Fruit fly (Drosophila melanogaster) whole organism, prepupa: ENCODE results near the gene eIF4EHP.

Experiments used
- Blimp-1 ChIP-seq: fragments of 200-800 bp; sonication (Bioruptor generic); optimal IDR thresholded peaks from 3 replicates; lab custom pipeline; 2017; ENCODE audit warnings: missing biosample characterization, missing genetic modification characterization, mild to moderate bottlenecking, moderate library complexity, missing genetic modification reagents
- CG11294 ChIP-seq: fragments of 200-800 bp; sonication (Bioruptor generic); IDR thresholded peaks from 2 replicates; pipeline ENCODE4 v1.3.6; 2022; ENCODE audit warnings: missing biosample characterization, missing genetic modification characterization
- CG11762 ChIP-seq: fragments of 200-800 bp; sonication (Bioruptor generic); optimal IDR thresholded peaks from 3 replicates; lab custom pipeline; 2016; ENCODE audit warnings: missing biosample characterization, missing genetic modification characterization; ENCODE audit not compliant: insufficient read depth
- CG11902 ChIP-seq: fragments of 200-800 bp; sonication (Bioruptor generic); optimal IDR thresholded peaks from 3 replicates; lab custom pipeline; 2016; ENCODE audit warnings: missing biosample characterization, missing genetic modification characterization
- CG15336 ChIP-seq: fragments of 200-800 bp; sonication (Bioruptor generic); IDR thresholded peaks from 2 replicates; pipeline ENCODE4 v1.3.6; 2022; ENCODE audit warnings: missing biosample characterization, missing genetic modification characterization
- CG1621 ChIP-seq: fragments of 200-800 bp; sonication (Bioruptor generic); optimal IDR thresholded peaks from 3 replicates; lab custom pipeline; 2018; ENCODE audit warnings: missing biosample characterization, mild to moderate bottlenecking, missing genetic modification characterization
- CG16779 ChIP-seq: fragments of 200-800 bp; sonication (Bioruptor generic); optimal IDR thresholded peaks from 3 replicates; lab custom pipeline; 2017; ENCODE audit warnings: missing biosample characterization, mild to moderate bottlenecking, missing genetic modification characterization
- CG32006 ChIP-seq: fragments of 200-800 bp; sonication (Bioruptor generic); optimal IDR thresholded peaks from 3 replicates; lab custom pipeline; 2017; ENCODE audit warnings: missing biosample characterization, mild to moderate bottlenecking, missing genetic modification characterization
- CG34406 ChIP-seq: fragments of 200-800 bp; sonication (Bioruptor generic); optimal IDR thresholded peaks from 3 replicates; lab custom pipeline; 2016; ENCODE audit warnings: missing biosample characterization, missing genetic modification characterization
- CG3919 ChIP-seq: fragments of 200-800 bp; sonication (Bioruptor generic); optimal IDR thresholded peaks from 3 replicates; lab custom pipeline; 2016; ENCODE audit warnings: missing biosample characterization, missing genetic modification characterization
- CG6792 ChIP-seq: fragments of 200-800 bp; sonication (Bioruptor generic); optimal IDR thresholded peaks from 3 replicates; lab custom pipeline; 2016; ENCODE audit warnings: missing biosample characterization, missing genetic modification characterization
- CG6808 ChIP-seq: fragments of 200-800 bp; sonication (Bioruptor generic); optimal IDR thresholded peaks from 3 replicates; lab custom pipeline; 2017; ENCODE audit warnings: missing biosample characterization, missing genetic modification characterization, mild to moderate bottlenecking, moderate library complexity, missing genetic modification reagents
- CG6854 ChIP-seq: fragments of 200-800 bp; sonication (Bioruptor generic); optimal IDR thresholded peaks from 2 replicates; lab custom pipeline; 2017; ENCODE audit warnings: missing biosample characterization, mild to moderate bottlenecking, missing genetic modification characterization
- CG8119 ChIP-seq: fragments of 200-800 bp; sonication (Bioruptor generic); IDR thresholded peaks from 3 replicates; pipeline ENCODE4 v1.3.6; 2022; ENCODE audit warnings: missing biosample characterization, missing genetic modification characterization
- CG8319 ChIP-seq: fragments of 200-800 bp; sonication (Bioruptor generic); optimal IDR thresholded peaks from 3 replicates; lab custom pipeline; 2016; ENCODE audit warnings: missing biosample characterization, missing genetic modification characterization
- CG8632 ChIP-seq: fragments of 200-800 bp; sonication (Bioruptor generic); optimal IDR thresholded peaks from 3 replicates; lab custom pipeline; 2016; ENCODE audit warnings: missing biosample characterization, missing genetic modification characterization
- CG9139 ChIP-seq: fragments of 200-800 bp; sonication (Bioruptor generic); optimal IDR thresholded peaks from 3 replicates; lab custom pipeline; 2017; ENCODE audit warnings: missing biosample characterization, mild to moderate bottlenecking, missing genetic modification characterization
- Eip75B ChIP-seq: fragments of 200-800 bp; sonication (Bioruptor generic); optimal IDR thresholded peaks from 3 replicates; lab custom pipeline; 2016; ENCODE audit warnings: missing biosample characterization, missing genetic modification characterization
- Eip78C ChIP-seq: fragments of 200-800 bp; sonication (Bioruptor generic); peaks from one replicate; lab custom pipeline; 2016; ENCODE audit warnings: missing biosample characterization, missing genetic modification characterization
- Eip93F ChIP-seq: fragments of 200-800 bp; sonication (Bioruptor generic); optimal IDR thresholded peaks from 2 replicates; lab custom pipeline; 2016; ENCODE audit warnings: missing biosample characterization, mild to moderate bottlenecking, missing genetic modification characterization
- Ets96B ChIP-seq: fragments of 200-800 bp; optimal IDR thresholded peaks from 2 replicates; lab custom pipeline; 2019; ENCODE audit warnings: missing biosample characterization, mild to moderate bottlenecking, missing genetic modification characterization, moderate library complexity
- Gug ChIP-seq: fragments of 200-800 bp; sonication (Bioruptor generic); IDR thresholded peaks from 2 replicates; pipeline ENCODE4 v1.3.6; 2022; ENCODE audit warnings: missing biosample characterization, missing genetic modification characterization
- Hr39 ChIP-seq: fragments of 200-800 bp; sonication (Bioruptor generic); optimal IDR thresholded peaks from 2 replicates; lab custom pipeline; 2016; ENCODE audit warnings: missing biosample characterization, missing genetic modification characterization
- Hr4 ChIP-seq: fragments of 200-800 bp; sonication (Bioruptor generic); optimal IDR thresholded peaks from 3 replicates; lab custom pipeline; 2016; ENCODE audit warnings: missing biosample characterization, missing genetic modification characterization
- Met ChIP-seq: fragments of 200-800 bp; sonication (Bioruptor generic); optimal IDR thresholded peaks from 3 replicates; lab custom pipeline; 2016; ENCODE audit warnings: missing biosample characterization, missing genetic modification characterization
- Smox ChIP-seq: fragments of 200-800 bp; sonication (Bioruptor generic); optimal IDR thresholded peaks from 3 replicates; lab custom pipeline; 2016; ENCODE audit warnings: missing biosample characterization, missing genetic modification characterization
- Sox102F ChIP-seq: fragments of 200-800 bp; sonication (Bioruptor generic); optimal IDR thresholded peaks from 2 replicates; lab custom pipeline; 2016; ENCODE audit warnings: missing biosample characterization, mild to moderate bottlenecking, missing genetic modification characterization
- Sox15 ChIP-seq: fragments of 200-800 bp; sonication (Bioruptor generic); optimal IDR thresholded peaks from 3 replicates; lab custom pipeline; 2016; ENCODE audit warnings: missing biosample characterization, missing genetic modification characterization
- achi ChIP-seq: fragments of 200-800 bp; sonication (Bioruptor generic); optimal IDR thresholded peaks from 3 replicates; lab custom pipeline; 2016; ENCODE audit warnings: missing biosample characterization, missing genetic modification characterization
- cyc ChIP-seq: fragments of 200-800 bp; sonication (Bioruptor generic); optimal IDR thresholded peaks from 3 replicates; lab custom pipeline; 2016; ENCODE audit warnings: missing biosample characterization, missing genetic modification characterization
- dsx ChIP-seq: fragments of 200-800 bp; optimal IDR thresholded peaks from 3 replicates; lab custom pipeline; 2019; ENCODE audit warnings: missing biosample characterization, mild to moderate bottlenecking, missing genetic modification characterization, moderate library complexity; ENCODE audit not compliant: poor library complexity, severe bottlenecking
- eg ChIP-seq: fragments of 200-800 bp; sonication (Bioruptor generic); IDR thresholded peaks from 3 replicates; pipeline ENCODE4 v1.3.6; 2022; ENCODE audit warnings: missing biosample characterization, missing genetic modification characterization
- esn ChIP-seq: fragments of 200-800 bp; sonication (Bioruptor generic); optimal IDR thresholded peaks from 2 replicates; lab custom pipeline; 2016; ENCODE audit warnings: missing biosample characterization, mild to moderate bottlenecking, missing genetic modification characterization, moderate library complexity
- fd59A ChIP-seq: fragments of 200-800 bp; sonication (Bioruptor generic); optimal IDR thresholded peaks from 2 replicates; lab custom pipeline; 2017; ENCODE audit warnings: missing biosample characterization, mild to moderate bottlenecking, missing genetic modification characterization, missing genetic modification reagents
- lz ChIP-seq: fragments of 200-800 bp; sonication (Bioruptor generic); optimal IDR thresholded peaks from 3 replicates; lab custom pipeline; 2016; ENCODE audit warnings: missing biosample characterization, missing genetic modification characterization
- net ChIP-seq: fragments of 200-800 bp; sonication (Bioruptor generic); optimal IDR thresholded peaks from 3 replicates; lab custom pipeline; 2016; ENCODE audit warnings: missing biosample characterization, missing genetic modification characterization
- pdm3 ChIP-seq: fragments of 200-800 bp; sonication (Bioruptor generic); optimal IDR thresholded peaks from 3 replicates; lab custom pipeline; 2016; ENCODE audit warnings: missing biosample characterization, missing genetic modification characterization
- salr ChIP-seq, 2 experiments: fragments of 200-800 bp; sonication (Bioruptor generic); optimal IDR thresholded peaks; 3 replicates each; lab custom pipeline; 2016 to 2018; ENCODE audit warnings: missing biosample characterization in 2 of 2, missing genetic modification characterization in 2 of 2, mild to moderate bottlenecking in 1 of 2
- spab ChIP-seq: fragments of 200-800 bp; sonication (Bioruptor generic); optimal IDR thresholded peaks from 2 replicates; lab custom pipeline; 2017; ENCODE audit warnings: missing biosample characterization, mild to moderate bottlenecking, missing genetic modification characterization, missing genetic modification reagents
- ss ChIP-seq, 2 experiments: fragments of 200-800 bp; sonication (Bioruptor generic); optimal IDR thresholded peaks; 2 replicates in 1 of 2; 3 replicates in 1 of 2; lab custom pipeline; 2017 to 2018; ENCODE audit warnings: mild to moderate bottlenecking in 2 of 2, missing biosample characterization in 2 of 2, missing genetic modification characterization in 2 of 2, moderate library complexity in 1 of 2
- svp ChIP-seq: fragments of 200-800 bp; sonication (Bioruptor generic); peaks from one replicate; lab custom pipeline; 2016; ENCODE audit warnings: missing biosample characterization, missing genetic modification characterization
- topi ChIP-seq: fragments of 200-800 bp; sonication (Bioruptor generic); optimal IDR thresholded peaks from 3 replicates; lab custom pipeline; 2016; ENCODE audit warnings: missing biosample characterization, missing genetic modification characterization
- vri ChIP-seq: fragments of 200-800 bp; sonication (Bioruptor generic); optimal IDR thresholded peaks from 3 replicates; lab custom pipeline; 2016; ENCODE audit warnings: missing biosample characterization, mild to moderate bottlenecking, missing genetic modification characterization

Gene eIF4EHP

dm6 chr3R:24106059-24106631 lies 2.6 kb downstream of the eIF4EHP start (continued):
- TF ChIP-seq dsx: no peak
- peak; percentile 81 for TF ChIP-seq esn (GFP tag; lab: Kevin White, UChicago)
- peak; percentile 37 for TF ChIP-seq cyc (GFP tag; lab: Kevin White, UChicago)
- no peak for TF ChIP-seq CG11294 (GFP tag; lab: Robert Waterston, UW)
- peak; percentile 24 to 27 for TF ChIP-seq ss (GFP tag; optimal IDR thresholded peaks at IDR 0.05; lab: Kevin White, UChicago)
- TF ChIP-seq Eip78C (GFP tag; lab: Kevin White, UChicago): peak; percentile 92
- peak; percentile 82 for TF ChIP-seq Sox102F (GFP tag; lab: Kevin White, UChicago)
- TF ChIP-seq fd59A (GFP tag; lab: Kevin White, UChicago): no peak
- TF ChIP-seq salr (GFP tag; optimal IDR thresholded peaks at IDR 0.05; lab: Kevin White, UChicago): peak in 1 of 2 experiments; percentile 42
- peak; percentile 78 for TF ChIP-seq Hr4 (GFP tag; lab: Kevin White, UChicago)
- peak; percentile 71 for TF ChIP-seq CG1621 (tag; lab: Kevin White, UChicago)
- peak; percentile 38 for TF ChIP-seq Blimp-1 (GFP tag; lab: Kevin White, UChicago)
- peak; percentile 39 for TF ChIP-seq CG8632 (GFP tag; lab: Kevin White, UChicago)
- peak; percentile 59 for TF ChIP-seq CG11762 (GFP tag; lab: Kevin White, UChicago)
- TF ChIP-seq CG6854 (GFP tag; lab: Kevin White, UChicago): peak; percentile 41
- TF ChIP-seq CG16779 (tag; lab: Kevin White, UChicago): peak; percentile 41
- peak; percentile 72 for TF ChIP-seq CG6792
- no peak for TF ChIP-seq CG15336 (GFP tag; lab: Robert Waterston, UW)
- no peak for TF ChIP-seq CG9139 (GFP tag; lab: Kevin White, UChicago)
- TF ChIP-seq Hr39 (GFP tag; lab: Kevin White, UChicago): peak; percentile 34
- TF ChIP-seq net: peak; percentile 70
- TF ChIP-seq achi: peak; percentile 82
- TF ChIP-seq Smox: peak; percentile 67
- peak; percentile 75 for TF ChIP-seq topi (GFP tag; lab: Kevin White, UChicago)
- TF ChIP-seq CG34406 (GFP tag; lab: Kevin White, UChicago): peak; percentile 49
- TF ChIP-seq Gug (GFP tag; lab: Robert Waterston, UW): no peak
- TF ChIP-seq Eip93F: peak; percentile 80
- TF ChIP-seq Eip75B: peak; percentile 65
- TF ChIP-seq Met: peak; percentile 76
- peak; percentile 6 for TF ChIP-seq CG6808 (GFP tag; lab: Kevin White, UChicago)
- no peak for TF ChIP-seq CG11902 (GFP tag; lab: Kevin White, UChicago)
- peak; percentile 27 for TF ChIP-seq CG32006 (GFP tag; lab: Kevin White, UChicago)
- TF ChIP-seq Ets96B (tag; lab: Kevin White, UChicago): peak; percentile 25
- TF ChIP-seq CG3919 (GFP tag; lab: Kevin White, UChicago): peak; percentile 77
- TF ChIP-seq spab (GFP tag; lab: Kevin White, UChicago): no peak
- TF ChIP-seq pdm3 (GFP tag; lab: Kevin White, UChicago): peak; percentile 78
- TF ChIP-seq eg (GFP tag; lab: Robert Waterston, UW): no peak
- TF ChIP-seq CG8319 (GFP tag; lab: Kevin White, UChicago): peak; percentile 36
- TF ChIP-seq vri: peak; percentile 95
- TF ChIP-seq CG8119 (GFP tag; lab: Robert Waterston, UW): no peak
- peak; percentile 47 for TF ChIP-seq lz
- TF ChIP-seq Sox15 (GFP tag; lab: Kevin White, UChicago): no peak
- TF ChIP-seq svp (GFP tag; lab: Kevin White, UChicago): peak; percentile 77
